Fruit fly (Drosophila melanogaster) whole organism, prepupa: ENCODE measurements around the gene CG15894.
A peak's percentile ranks its signal among the peaks of the same experiment; 100 is the strongest.

Experiments used
- CG10631 ChIP-seq: fragments of 200-800 bp; sonication (Bioruptor generic); optimal IDR thresholded peaks from 2 replicates; lab custom pipeline; 2016; ENCODE audit warnings: missing biosample characterization, missing genetic modification characterization
- CG10669 ChIP-seq: fragments of 200-800 bp; sonication (Bioruptor generic); optimal IDR thresholded peaks from 3 replicates; lab custom pipeline; 2018; ENCODE audit warnings: missing biosample characterization, mild to moderate bottlenecking, missing genetic modification characterization, moderate library complexity
- CG11294 ChIP-seq: fragments of 200-800 bp; sonication (Bioruptor generic); IDR thresholded peaks from 2 replicates; pipeline ENCODE4 v1.3.6; 2022; ENCODE audit warnings: missing biosample characterization, missing genetic modification characterization
- CG15336 ChIP-seq: fragments of 200-800 bp; sonication (Bioruptor generic); IDR thresholded peaks from 2 replicates; pipeline ENCODE4 v1.3.6; 2022; ENCODE audit warnings: missing biosample characterization, missing genetic modification characterization
- CG1621 ChIP-seq: fragments of 200-800 bp; sonication (Bioruptor generic); optimal IDR thresholded peaks from 3 replicates; lab custom pipeline; 2018; ENCODE audit warnings: missing biosample characterization, mild to moderate bottlenecking, missing genetic modification characterization
- CG16779 ChIP-seq: fragments of 200-800 bp; sonication (Bioruptor generic); optimal IDR thresholded peaks from 3 replicates; lab custom pipeline; 2017; ENCODE audit warnings: missing biosample characterization, mild to moderate bottlenecking, missing genetic modification characterization
- CG3032 ChIP-seq: fragments of 200-800 bp; optimal IDR thresholded peaks from 2 replicates; lab custom pipeline; 2019; ENCODE audit warnings: missing biosample characterization, mild to moderate bottlenecking, missing genetic modification characterization, moderate library complexity
- CG31627 ChIP-seq: fragments of 200-800 bp; sonication (Bioruptor generic); optimal IDR thresholded peaks from 3 replicates; lab custom pipeline; 2016; ENCODE audit warnings: missing biosample characterization, missing genetic modification characterization
- CG32006 ChIP-seq: fragments of 200-800 bp; sonication (Bioruptor generic); optimal IDR thresholded peaks from 3 replicates; lab custom pipeline; 2017; ENCODE audit warnings: missing biosample characterization, mild to moderate bottlenecking, missing genetic modification characterization
- CG34406 ChIP-seq: fragments of 200-800 bp; sonication (Bioruptor generic); optimal IDR thresholded peaks from 3 replicates; lab custom pipeline; 2016; ENCODE audit warnings: missing biosample characterization, missing genetic modification characterization
- CG4318 ChIP-seq: fragments of 200-800 bp; sonication (Bioruptor generic); optimal IDR thresholded peaks from 3 replicates; lab custom pipeline; 2017; ENCODE audit warnings: missing biosample characterization, mild to moderate bottlenecking, missing genetic modification characterization
- CG6163 ChIP-seq: fragments of 200-800 bp; sonication (Bioruptor generic); IDR thresholded peaks from 3 replicates; pipeline ENCODE4 v1.3.6; 2022; ENCODE audit warnings: missing biosample characterization, missing genetic modification characterization
- CG6276 ChIP-seq: fragments of 200-800 bp; sonication (Bioruptor generic); optimal IDR thresholded peaks from 2 replicates; lab custom pipeline; 2017; ENCODE audit warnings: missing biosample characterization, mild to moderate bottlenecking, missing genetic modification characterization
- CG6792 ChIP-seq: fragments of 200-800 bp; sonication (Bioruptor generic); optimal IDR thresholded peaks from 3 replicates; lab custom pipeline; 2016; ENCODE audit warnings: missing biosample characterization, missing genetic modification characterization
- CG7368 ChIP-seq: fragments of 200-800 bp; sonication (Bioruptor generic); optimal IDR thresholded peaks from 3 replicates; lab custom pipeline; 2016; ENCODE audit warnings: missing biosample characterization, missing genetic modification characterization
- CG8119 ChIP-seq: fragments of 200-800 bp; sonication (Bioruptor generic); IDR thresholded peaks from 3 replicates; pipeline ENCODE4 v1.3.6; 2022; ENCODE audit warnings: missing biosample characterization, missing genetic modification characterization
- CG8319 ChIP-seq: fragments of 200-800 bp; sonication (Bioruptor generic); optimal IDR thresholded peaks from 3 replicates; lab custom pipeline; 2016; ENCODE audit warnings: missing biosample characterization, missing genetic modification characterization
- CG8632 ChIP-seq: fragments of 200-800 bp; sonication (Bioruptor generic); optimal IDR thresholded peaks from 3 replicates; lab custom pipeline; 2016; ENCODE audit warnings: missing biosample characterization, missing genetic modification characterization
- CG9139 ChIP-seq: fragments of 200-800 bp; sonication (Bioruptor generic); optimal IDR thresholded peaks from 3 replicates; lab custom pipeline; 2017; ENCODE audit warnings: missing biosample characterization, mild to moderate bottlenecking, missing genetic modification characterization
- Eip75B ChIP-seq: fragments of 200-800 bp; sonication (Bioruptor generic); optimal IDR thresholded peaks from 3 replicates; lab custom pipeline; 2016; ENCODE audit warnings: missing biosample characterization, missing genetic modification characterization
- Eip78C ChIP-seq: fragments of 200-800 bp; sonication (Bioruptor generic); peaks from one replicate; lab custom pipeline; 2016; ENCODE audit warnings: missing biosample characterization, missing genetic modification characterization
- Gug ChIP-seq: fragments of 200-800 bp; sonication (Bioruptor generic); IDR thresholded peaks from 2 replicates; pipeline ENCODE4 v1.3.6; 2022; ENCODE audit warnings: missing biosample characterization, missing genetic modification characterization
- Hr4 ChIP-seq: fragments of 200-800 bp; sonication (Bioruptor generic); optimal IDR thresholded peaks from 3 replicates; lab custom pipeline; 2016; ENCODE audit warnings: missing biosample characterization, missing genetic modification characterization
- Lpt ChIP-seq: fragments of 200-800 bp; sonication (Bioruptor generic); optimal IDR thresholded peaks from 3 replicates; lab custom pipeline; 2016; ENCODE audit warnings: missing biosample characterization, missing genetic modification characterization
- OdsH ChIP-seq: fragments of 200-800 bp; sonication (Bioruptor generic); optimal IDR thresholded peaks from 3 replicates; lab custom pipeline; 2016; ENCODE audit warnings: missing biosample characterization, missing genetic modification characterization
- Sox14 ChIP-seq: fragments of 200-800 bp; sonication (Bioruptor generic); optimal IDR thresholded peaks from 3 replicates; lab custom pipeline; 2016; ENCODE audit warnings: missing biosample characterization, missing genetic modification characterization
- cyc ChIP-seq: fragments of 200-800 bp; sonication (Bioruptor generic); optimal IDR thresholded peaks from 3 replicates; lab custom pipeline; 2016; ENCODE audit warnings: missing biosample characterization, missing genetic modification characterization
- dsx ChIP-seq: fragments of 200-800 bp; optimal IDR thresholded peaks from 3 replicates; lab custom pipeline; 2019; ENCODE audit warnings: missing biosample characterization, mild to moderate bottlenecking, missing genetic modification characterization, moderate library complexity; ENCODE audit not compliant: poor library complexity, severe bottlenecking
- eg ChIP-seq: fragments of 200-800 bp; sonication (Bioruptor generic); IDR thresholded peaks from 3 replicates; pipeline ENCODE4 v1.3.6; 2022; ENCODE audit warnings: missing biosample characterization, missing genetic modification characterization
- esn ChIP-seq: fragments of 200-800 bp; sonication (Bioruptor generic); optimal IDR thresholded peaks from 2 replicates; lab custom pipeline; 2016; ENCODE audit warnings: missing biosample characterization, mild to moderate bottlenecking, missing genetic modification characterization, moderate library complexity
- fd59A ChIP-seq: fragments of 200-800 bp; sonication (Bioruptor generic); optimal IDR thresholded peaks from 2 replicates; lab custom pipeline; 2017; ENCODE audit warnings: missing biosample characterization, mild to moderate bottlenecking, missing genetic modification characterization, missing genetic modification reagents
- fd85E ChIP-seq: fragments of 200-800 bp; sonication (Bioruptor generic); optimal IDR thresholded peaks from 3 replicates; lab custom pipeline; 2016; ENCODE audit warnings: missing biosample characterization, missing genetic modification characterization
- fkh ChIP-seq: fragments of 200-800 bp; sonication (Bioruptor generic); optimal IDR thresholded peaks from 3 replicates; lab custom pipeline; 2017; ENCODE audit warnings: missing biosample characterization, mild to moderate bottlenecking, missing genetic modification characterization, moderate library complexity
- lz ChIP-seq: fragments of 200-800 bp; sonication (Bioruptor generic); optimal IDR thresholded peaks from 3 replicates; lab custom pipeline; 2016; ENCODE audit warnings: missing biosample characterization, missing genetic modification characterization
- pdm3 ChIP-seq: fragments of 200-800 bp; sonication (Bioruptor generic); optimal IDR thresholded peaks from 3 replicates; lab custom pipeline; 2016; ENCODE audit warnings: missing biosample characterization, missing genetic modification characterization
- ss ChIP-seq, 2 experiments: fragments of 200-800 bp; sonication (Bioruptor generic); optimal IDR thresholded peaks; 2 replicates in 1 of 2; 3 replicates in 1 of 2; lab custom pipeline; 2017 to 2018; ENCODE audit warnings: mild to moderate bottlenecking in 2 of 2, missing biosample characterization in 2 of 2, missing genetic modification characterization in 2 of 2, moderate library complexity in 1 of 2
- svp ChIP-seq: fragments of 200-800 bp; sonication (Bioruptor generic); peaks from one replicate; lab custom pipeline; 2016; ENCODE audit warnings: missing biosample characterization, missing genetic modification characterization
- topi ChIP-seq: fragments of 200-800 bp; sonication (Bioruptor generic); optimal IDR thresholded peaks from 3 replicates; lab custom pipeline; 2016; ENCODE audit warnings: missing biosample characterization, missing genetic modification characterization

The CG15894 gene

DNA sequence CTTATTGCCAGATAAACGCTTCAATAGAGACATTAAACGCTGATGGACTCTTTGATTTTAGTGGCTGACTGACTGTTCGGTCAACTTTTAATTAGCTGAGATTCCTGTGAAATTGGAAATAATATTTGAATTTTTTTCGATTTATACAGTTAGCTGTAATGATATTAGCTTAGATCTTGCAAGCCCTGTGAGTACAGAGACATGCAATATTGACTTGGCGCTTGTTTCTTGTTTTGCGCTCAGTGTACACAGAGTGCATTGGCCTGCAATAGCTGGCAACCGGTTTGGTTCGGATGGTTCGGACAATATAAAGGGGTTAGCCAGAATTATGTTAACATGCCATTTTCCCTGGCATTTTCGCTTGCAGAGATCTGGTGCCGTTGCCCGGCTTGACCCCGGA lies 3.7 kb upstream of the CG15894 start (continued):
- 0 out of 3 replicates have a peak, but pooled peaks have one; percentile 9 for TF ChIP-seq eg
- TF ChIP-seq Eip78C (GFP tag; lab: Kevin White, UChicago) = peak; percentile 84
- no peak for TF ChIP-seq ss (GFP tag; optimal IDR thresholded peaks at IDR 0.05; lab: Kevin White, UChicago)
- TF ChIP-seq CG4318 = no peak
- no peak for TF ChIP-seq fd85E (GFP tag; lab: Kevin White, UChicago)
- peak; percentile 51 for TF ChIP-seq Lpt
- TF ChIP-seq CG11294 (GFP tag; lab: Robert Waterston, UW) = no peak
- peak; percentile 12 for TF ChIP-seq Sox14 (GFP tag; lab: Kevin White, UChicago)
- peak; percentile 25 for TF ChIP-seq lz (GFP tag; lab: Kevin White, UChicago)
- peak; percentile 9 for TF ChIP-seq CG6276
- TF ChIP-seq Hr4 (GFP tag; lab: Kevin White, UChicago) = peak; percentile 20
- TF ChIP-seq CG3032 (tag; lab: Kevin White, UChicago) = no peak
- no peak for TF ChIP-seq CG8119 (GFP tag; lab: Robert Waterston, UW)
- peak; percentile 54 for TF ChIP-seq OdsH (GFP tag; lab: Kevin White, UChicago)
- TF ChIP-seq esn (GFP tag; lab: Kevin White, UChicago) = peak; percentile 65
- peak; percentile 25 for TF ChIP-seq CG10631 (GFP tag; lab: Kevin White, UChicago)
- TF ChIP-seq Eip75B (GFP tag; lab: Kevin White, UChicago) = peak; percentile 42
- TF ChIP-seq CG7368 (GFP tag; lab: Kevin White, UChicago) = no peak
- TF ChIP-seq CG1621 = no peak
- no peak for TF ChIP-seq CG16779
- no peak for TF ChIP-seq CG8319 (GFP tag; lab: Kevin White, UChicago)
- TF ChIP-seq fkh = no peak
- no peak for TF ChIP-seq CG10669 (GFP tag; lab: Kevin White, UChicago)
- no peak for TF ChIP-seq dsx (GFP tag; lab: Kevin White, UChicago)
- TF ChIP-seq svp (GFP tag; lab: Kevin White, UChicago) = peak; percentile 70
- no peak for TF ChIP-seq CG8632 (GFP tag; lab: Kevin White, UChicago)
- TF ChIP-seq CG31627 (GFP tag; lab: Kevin White, UChicago) = peak; percentile 26
- peak; percentile 37 for TF ChIP-seq CG32006 (GFP tag; lab: Kevin White, UChicago)
- TF ChIP-seq cyc (GFP tag; lab: Kevin White, UChicago) = peak; percentile 38

DNA sequence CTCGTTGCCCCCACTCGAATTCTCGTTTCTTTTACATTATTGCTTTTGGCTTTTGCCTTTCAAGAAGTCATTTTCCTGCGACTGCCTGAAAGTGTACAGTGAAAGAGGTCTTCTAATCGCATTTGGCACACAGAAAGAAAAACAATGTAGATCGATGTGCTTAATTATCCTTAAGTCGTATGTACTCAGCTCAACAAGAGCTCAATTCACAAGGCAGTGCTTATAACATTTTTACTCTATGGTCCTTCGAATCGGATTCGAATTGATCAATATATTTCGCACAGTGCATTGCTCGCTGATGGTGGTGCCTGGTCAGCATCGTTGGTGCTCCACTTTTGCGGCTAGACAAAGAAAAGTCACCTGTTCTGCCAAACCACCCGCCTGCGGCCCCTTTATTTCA lies 1.4 kb downstream of the CG15894 start:
- TF ChIP-seq topi (no peak), CG10631 (GFP tag; lab: Kevin White, UChicago) (no peak), OdsH (GFP tag; lab: Kevin White, UChicago) (peak; percentile 9), CG8119 (GFP tag; lab: Robert Waterston, UW) (0 out of 3 replicates have a peak, but pooled peaks have one; percentile 32), CG15336 (GFP tag; lab: Robert Waterston, UW) (peak; percentile 25; the same call in 1 of the 2 replicates), CG16779 (no peak), CG6792 (GFP tag; lab: Kevin White, UChicago) (no peak), fd59A (GFP tag; lab: Kevin White, UChicago) (no peak), pdm3 (GFP tag; lab: Kevin White, UChicago) (no peak), eg (0 out of 3 replicates have a peak, but pooled peaks have one; percentile 49), CG1621 (no peak), CG34406 (GFP tag; lab: Kevin White, UChicago) (no peak), CG6276 (peak; percentile 11), Hr4 (GFP tag; lab: Kevin White, UChicago) (peak; percentile 24), CG3032 (tag; lab: Kevin White, UChicago) (no peak), CG6163 (GFP tag; lab: Robert Waterston, UW) (0 out of 3 replicates have a peak, but pooled peaks have one; percentile 39), CG9139 (GFP tag; lab: Kevin White, UChicago) (no peak), CG32006 (GFP tag; lab: Kevin White, UChicago) (peak; percentile 31), Gug (0 out of 2 replicates have a peak, but pooled peaks have one; percentile 16), Eip78C (GFP tag; lab: Kevin White, UChicago) (peak; percentile 45)

DNA sequence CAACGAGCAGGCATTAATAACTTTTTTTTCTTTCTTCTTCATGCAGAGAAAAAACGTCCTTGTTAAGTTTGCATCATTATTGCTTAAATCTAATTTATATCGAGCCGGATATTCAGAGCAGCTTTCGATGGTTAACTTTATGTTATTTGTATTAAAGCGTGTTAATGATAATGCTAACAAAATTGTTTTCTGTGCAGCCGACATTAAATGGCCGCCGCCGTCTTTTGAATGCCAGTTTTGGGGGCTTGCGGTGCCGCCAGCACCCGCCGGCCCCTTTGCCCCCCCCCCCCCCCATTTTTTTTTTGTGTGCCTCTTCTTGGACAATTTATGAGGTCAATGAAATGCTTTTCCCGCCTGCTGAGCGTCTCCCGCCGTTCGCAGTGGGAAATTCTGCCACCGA lies 2.5 kb downstream of the CG15894 start:
- TF ChIP-seq ss (GFP tag; optimal IDR thresholded peaks at IDR 0.05; lab: Kevin White, UChicago) (no peak), CG32006 (GFP tag; lab: Kevin White, UChicago) (peak; percentile 16), topi (no peak), CG1621 (no peak)
